Worm (Caenorhabditis elegans) whole organism, L4 larva: ENCODE data around the gene prp-39.

ENCODE experiments used
- D1046.2 ChIP-seq: fragments of 200-800 bp; sonication (Bioruptor generic); IDR thresholded peaks from 2 replicates; pipeline ENCODE4 v1.3.6; 2022; ENCODE audit warnings: missing genetic modification characterization, missing compliant biosample characterization
- F10B5.3 ChIP-seq: sonication (generic microtip); optimal IDR thresholded peaks from 2 replicates; lab custom pipeline; 2016; ENCODE audit warnings: mild to moderate bottlenecking, missing genetic modification characterization, missing compliant biosample characterization
- R02D3.7 ChIP-seq: fragments of 150-350 bp; sonication (generic microtip); optimal IDR thresholded peaks from 3 replicates; lab custom pipeline; 2014; ENCODE audit warnings: missing biosample characterization, missing genetic modification characterization
- T20F7.1 ChIP-seq: fragments of 200-800 bp; sonication (Bioruptor generic); optimal IDR thresholded peaks from 2 replicates; lab custom pipeline; 2018; ENCODE audit warnings: mild to moderate bottlenecking, missing genetic modification characterization, missing compliant biosample characterization
- T26A8.4 ChIP-seq: fragments of 200-800 bp; sonication (Bioruptor generic); IDR thresholded peaks from 2 replicates; pipeline ENCODE4 v1.3.6; 2022; ENCODE audit warnings: missing genetic modification characterization, missing compliant biosample characterization
- ZK337.2 ChIP-seq: fragments of 200-800 bp; sonication (Bioruptor generic); IDR thresholded peaks from 2 replicates; pipeline ENCODE4 v1.3.6; 2022; ENCODE audit warnings: missing genetic modification reagents, missing genetic modification characterization, missing compliant biosample characterization
- ZK546.5 ChIP-seq, 2 experiments: sonication (generic microtip); optimal IDR thresholded peaks; 2 replicates each; lab custom pipeline; 2017; ENCODE audit warnings: missing biosample characterization in 2 of 2, missing genetic modification characterization in 2 of 2
- aha-1 ChIP-seq: fragments of 150-350 bp; peaks from one replicate; lab custom pipeline; 2014; ENCODE audit warnings: missing biosample characterization, missing genetic modification characterization
- aly-2 ChIP-seq: sonication (generic microtip); optimal IDR thresholded peaks from 2 replicates; lab custom pipeline; 2018; ENCODE audit warnings: missing biosample characterization, missing genetic modification characterization
- ama-1 ChIP-seq: fragments of 150-350 bp; optimal IDR thresholded peaks from 2 replicates; lab custom pipeline; 2014; ENCODE audit warnings: inconsistent platforms, mixed read lengths
- attf-4 ChIP-seq: sonication (generic microtip); optimal IDR thresholded peaks from 3 replicates; lab custom pipeline; 2017; ENCODE audit warnings: missing biosample characterization, missing genetic modification characterization
- ctbp-1 ChIP-seq: fragments of 200-800 bp; sonication (Bioruptor generic); IDR thresholded peaks from 2 replicates; pipeline ENCODE4 v1.3.6; 2022; ENCODE audit warnings: missing genetic modification reagents, missing genetic modification characterization, missing compliant biosample characterization
- daf-16 ChIP-seq, 3 experiments: sonication (generic microtip); optimal IDR thresholded peaks; 2 replicates each; lab custom pipeline; 2016 to 2017; ENCODE audit warnings: missing genetic modification characterization in 3 of 3, missing genetic modification reagents in 3 of 3, mild to moderate bottlenecking in 2 of 3, missing compliant biosample characterization in 2 of 3, missing biosample characterization in 1 of 3, moderate library complexity in 1 of 3
- daf-8 ChIP-seq: fragments of 200-800 bp; sonication (Bioruptor generic); IDR thresholded peaks from 2 replicates; pipeline ENCODE4 v1.3.6; 2022; ENCODE audit warnings: missing genetic modification characterization, missing compliant biosample characterization
- dmd-6 ChIP-seq: fragments of 200-800 bp; sonication (Bioruptor generic); IDR thresholded peaks from 2 replicates; pipeline ENCODE4 v1.3.6; 2022; ENCODE audit warnings: missing genetic modification reagents, missing genetic modification characterization, missing compliant biosample characterization
- dmd-8 ChIP-seq: fragments of 200-800 bp; sonication (Bioruptor generic); IDR thresholded peaks from 2 replicates; pipeline ENCODE4 v1.3.6; 2022; ENCODE audit warnings: missing genetic modification characterization, missing compliant biosample characterization
- dpl-1 ChIP-seq: fragments of 150-350 bp; optimal IDR thresholded peaks from 2 replicates; lab custom pipeline; 2014; ENCODE audit warnings: missing biosample characterization, missing genetic modification reagents, missing genetic modification characterization
- dve-1 ChIP-seq: sonication (generic microtip); optimal IDR thresholded peaks from 2 replicates; lab custom pipeline; 2017; ENCODE audit warnings: antibody characterized with exemption, mild to moderate bottlenecking, missing genetic modification characterization, missing compliant biosample characterization; ENCODE audit not compliant: insufficient read depth
- fkh-10 ChIP-seq: fragments of 150-350 bp; optimal IDR thresholded peaks from 2 replicates; lab custom pipeline; 2014; ENCODE audit warnings: missing biosample characterization, missing genetic modification reagents, missing genetic modification characterization
- hlh-11 ChIP-seq: fragments of 200-800 bp; sonication (Bioruptor generic); optimal IDR thresholded peaks from 2 replicates; lab custom pipeline; 2018; ENCODE audit warnings: mild to moderate bottlenecking, missing genetic modification characterization, missing compliant biosample characterization
- hlh-30 ChIP-seq: sonication (generic microtip); optimal IDR thresholded peaks from 2 replicates; lab custom pipeline; 2017; ENCODE audit warnings: antibody characterized with exemption, mild to moderate bottlenecking, missing genetic modification characterization, missing compliant biosample characterization; ENCODE audit not compliant: insufficient read depth
- hmg-1.1 ChIP-seq: fragments of 200-800 bp; sonication (Bioruptor generic); IDR thresholded peaks from 2 replicates; pipeline ENCODE4 v1.3.6; 2022; ENCODE audit warnings: missing genetic modification reagents, missing genetic modification characterization, missing compliant biosample characterization
- jun-1 ChIP-seq: fragments of 150-350 bp; optimal IDR thresholded peaks from 2 replicates; lab custom pipeline; 2014; ENCODE audit warnings: missing biosample characterization, missing genetic modification reagents, missing genetic modification characterization
- lin-1 ChIP-seq: fragments of 200-800 bp; sonication (Bioruptor generic); IDR thresholded peaks from 2 replicates; pipeline ENCODE4 v1.3.6; 2022; ENCODE audit warnings: missing genetic modification reagents, missing genetic modification characterization, missing compliant biosample characterization
- lin-38 ChIP-seq: fragments of 200-800 bp; sonication (Bioruptor generic); IDR thresholded peaks from 2 replicates; pipeline ENCODE4 v1.3.6; 2022; ENCODE audit warnings: missing genetic modification reagents, missing genetic modification characterization, missing compliant biosample characterization
- lin-39 ChIP-seq: fragments of 150-350 bp; optimal IDR thresholded peaks from 2 replicates; lab custom pipeline; 2014; ENCODE audit warnings: missing biosample characterization, missing genetic modification reagents, missing genetic modification characterization
- madf-5 ChIP-seq, 2 experiments: fragments of 200-800 bp; sonication (Bioruptor generic); IDR thresholded peaks; 2 replicates each; pipeline ENCODE4 v1.3.6; 2022; ENCODE audit warnings: missing compliant biosample characterization in 2 of 2, missing genetic modification characterization in 2 of 2
- mdl-1 ChIP-seq, 2 experiments: fragments of 150-350 bp in 1 of 2; sonication (generic microtip) in 1 of 2; optimal IDR thresholded peaks; 2 replicates each; lab custom pipeline; 2014 to 2017; ENCODE audit warnings: missing biosample characterization in 2 of 2, missing genetic modification characterization in 2 of 2
- mxl-3 ChIP-seq: fragments of 200-800 bp; sonication (Bioruptor generic); optimal IDR thresholded peaks from 2 replicates; lab custom pipeline; 2018; ENCODE audit warnings: mild to moderate bottlenecking, missing genetic modification characterization, missing compliant biosample characterization
- nhr-10 ChIP-seq: fragments of 150-350 bp; optimal IDR thresholded peaks from 2 replicates; lab custom pipeline; 2014; ENCODE audit warnings: missing biosample characterization, missing genetic modification characterization
- nhr-28 ChIP-seq: fragments of 150-350 bp; optimal IDR thresholded peaks from 2 replicates; lab custom pipeline; 2014; ENCODE audit warnings: missing biosample characterization, missing genetic modification characterization
- nhr-42 ChIP-seq: fragments of 200-800 bp; sonication (Bioruptor generic); IDR thresholded peaks from 2 replicates; pipeline ENCODE4 v1.3.6; 2022; ENCODE audit warnings: missing genetic modification characterization, missing compliant biosample characterization
- nhr-48 ChIP-seq: sonication (generic microtip); optimal IDR thresholded peaks from 2 replicates; lab custom pipeline; 2016; ENCODE audit warnings: mild to moderate bottlenecking, missing genetic modification characterization, missing compliant biosample characterization
- nhr-6 ChIP-seq: fragments of 150-350 bp; optimal IDR thresholded peaks from 2 replicates; lab custom pipeline; 2014; ENCODE audit warnings: missing biosample characterization, missing genetic modification characterization
- nhr-77 ChIP-seq: fragments of 150-350 bp; optimal IDR thresholded peaks from 2 replicates; lab custom pipeline; 2014; ENCODE audit warnings: missing biosample characterization, missing genetic modification characterization
- php-3 ChIP-seq: fragments of 200-800 bp; sonication (Bioruptor generic); IDR thresholded peaks from 2 replicates; pipeline ENCODE4 v1.3.6; 2022; ENCODE audit warnings: missing genetic modification reagents, missing genetic modification characterization, missing compliant biosample characterization
- pqm-1 ChIP-seq: sonication (generic microtip); optimal IDR thresholded peaks from 2 replicates; lab custom pipeline; 2017; ENCODE audit warnings: missing biosample characterization, missing genetic modification characterization
- rbr-2 ChIP-seq: sonication (generic microtip); optimal IDR thresholded peaks from 2 replicates; lab custom pipeline; 2016; ENCODE audit warnings: missing genotype, missing genetic modification characterization, missing compliant biosample characterization
- unc-39 ChIP-seq: sonication (generic microtip); optimal IDR thresholded peaks from 2 replicates; lab custom pipeline; 2017; ENCODE audit warnings: missing biosample characterization, missing genetic modification characterization
- zip-2 ChIP-seq: fragments of 150-350 bp; optimal IDR thresholded peaks from 2 replicates; lab custom pipeline; 2014; ENCODE audit warnings: missing biosample characterization, missing genetic modification characterization

Gene prp-39

ce11 chrV:5716508-5716907 is 34.1 kb upstream of the prp-39 start, which contains the start of gene K09H11.9:
Gene K09H11.9, minus strand, starts transcription at chrV:5716608.
- TF ChIP-seq T20F7.1 (no peak), hmg-1.1 (GFP tag; lab: Robert Waterston, UW) (no peak), R02D3.7 (no peak), nhr-42 (GFP tag; lab: Robert Waterston, UW) (no peak), T26A8.4 (no peak), lin-38 (GFP tag; lab: Robert Waterston, UW) (no peak), nhr-10 (tag; lab: Kevin White, UChicago) (no peak), ctbp-1 (no peak), ZK337.2 (GFP tag; lab: Robert Waterston, UW) (no peak), daf-8 (GFP tag; lab: Robert Waterston, UW) (no peak), attf-4 (no peak), ama-1 (lab: Kevin White, UChicago) (no peak), nhr-6 (tag; lab: Kevin White, UChicago) (no peak), dmd-6 (GFP tag; lab: Robert Waterston, UW) (no peak), dve-1 (no peak)

ce11 chrV:5713510-5713909 is 31.1 kb upstream of the prp-39 start:
- no peak for TF ChIP-seq lin-39 (tag; lab: Kevin White, UChicago)
- peak; percentile 96 for TF ChIP-seq aha-1 (tag; lab: Kevin White, UChicago)

ce11 chrV:5712652-5713051 is 30.2 kb upstream of the prp-39 start, which contains the start of gene gcst-1:
Gene gcst-1, plus strand, starts transcription at chrV:5712928.
- peak; percentile 33 for TF ChIP-seq pqm-1 (tag; lab: Kevin White, UChicago)
- peak; percentile 83 for TF ChIP-seq dmd-6 (GFP tag; lab: Robert Waterston, UW)
- TF ChIP-seq mxl-3 (GFP tag; lab: Kevin White, UChicago): peak; percentile 72
- TF ChIP-seq aly-2 (tag; lab: Kevin White, UChicago): no peak
- no peak for TF ChIP-seq daf-8 (GFP tag; lab: Robert Waterston, UW)
- TF ChIP-seq ZK546.5 (tag; optimal IDR thresholded peaks at IDR 0.05; lab: Kevin White, UChicago): no peak
- TF ChIP-seq dve-1: peak; percentile 70
- TF ChIP-seq ama-1 (lab: Kevin White, UChicago): peak; percentile 54
- no peak for TF ChIP-seq rbr-2 (tag; lab: Kevin White, UChicago)
- peak; percentile 49 for TF ChIP-seq nhr-77 (tag; lab: Kevin White, UChicago)
- peak; percentile 14 for TF ChIP-seq nhr-48 (tag; lab: Kevin White, UChicago)
- TF ChIP-seq dpl-1 (GFP tag; lab: Kevin White, UChicago): no peak
- TF ChIP-seq fkh-10 (GFP tag; lab: Kevin White, UChicago): no peak
- TF ChIP-seq lin-1 (GFP tag; lab: Robert Waterston, UW): peak; percentile 33; the same call in 1 of the 2 replicates
- TF ChIP-seq D1046.2: no peak
- TF ChIP-seq daf-16 (GFP tag; optimal IDR thresholded peaks at IDR 0.05; lab: Kevin White, UChicago): no peak
- peak; percentile 89 for TF ChIP-seq daf-16 (tag; optimal IDR thresholded peaks at IDR 0.05; lab: Kevin White, UChicago)
- no peak for TF ChIP-seq jun-1
- TF ChIP-seq dmd-8 (GFP tag; lab: Robert Waterston, UW): no peak
- TF ChIP-seq madf-5 (GFP tag; IDR thresholded peaks at IDR 0.05; lab: Robert Waterston, UW): no peak
- TF ChIP-seq mdl-1 (tag; optimal IDR thresholded peaks at IDR 0.05; lab: Kevin White, UChicago): peak in 1 of 2 experiments; percentile 74
- TF ChIP-seq php-3 (GFP tag; lab: Robert Waterston, UW): peak; percentile 62; the same call in 1 of the 2 replicates
- TF ChIP-seq attf-4: no peak
- peak; percentile 62 for TF ChIP-seq hlh-30 (tag; lab: Kevin White, UChicago)
- TF ChIP-seq F10B5.3: peak; percentile 12
- no peak for TF ChIP-seq zip-2 (tag; lab: Kevin White, UChicago)
- TF ChIP-seq R02D3.7: no peak
- no peak for TF ChIP-seq unc-39
- TF ChIP-seq nhr-28: peak; percentile 80
- TF ChIP-seq hlh-11 (tag; lab: Kevin White, UChicago): peak; percentile 65
- TF ChIP-seq, all 104 proteins: peak for 15
